Worm (Caenorhabditis elegans) whole organism, L1 larva: Measurements from ENCODE around the gene srh-19.

Experiments
- C16A3.4 ChIP-seq: fragments of 150-350 bp; optimal IDR thresholded peaks from 2 replicates; lab custom pipeline; 2014; ENCODE audit warnings: missing biosample characterization, missing genetic modification characterization
- C34B4.2 ChIP-seq: sonication (generic microtip); optimal IDR thresholded peaks from 2 replicates; lab custom pipeline; 2017; ENCODE audit warnings: mild to moderate bottlenecking, missing genetic modification characterization, missing compliant biosample characterization
- ceh-63 ChIP-seq: fragments of 200-800 bp; sonication (Bioruptor generic); optimal IDR thresholded peaks from 2 replicates; lab custom pipeline; 2018; ENCODE audit warnings: mild to moderate bottlenecking, missing genetic modification characterization, missing compliant biosample characterization
- ceh-8 ChIP-seq: fragments of 200-800 bp; sonication (Bioruptor generic); optimal IDR thresholded peaks from 2 replicates; lab custom pipeline; 2018; ENCODE audit warnings: mild to moderate bottlenecking, missing genetic modification characterization, moderate library complexity, missing compliant biosample characterization
- ceh-88 ChIP-seq: fragments of 200-800 bp; sonication (Bioruptor generic); IDR thresholded peaks from 2 replicates; pipeline ENCODE4 v1.3.6; 2022; ENCODE audit warnings: missing genetic modification characterization, missing compliant biosample characterization
- ceh-90 ChIP-seq: sonication (generic microtip); optimal IDR thresholded peaks from 2 replicates; lab custom pipeline; 2016; ENCODE audit warnings: missing genetic modification characterization, missing compliant biosample characterization
- dpl-1 ChIP-seq, 3 experiments: fragments of 150-350 bp in 2 of 3; sonication (generic microtip) in 1 of 3; optimal IDR thresholded peaks; 2 replicates each; lab custom pipeline; 2014 to 2017; ENCODE audit warnings: missing biosample characterization in 3 of 3, missing genetic modification characterization in 3 of 3, missing genetic modification reagents in 3 of 3
- dsc-1 ChIP-seq: sonication (generic microtip); optimal IDR thresholded peaks from 2 replicates; lab custom pipeline; 2016; ENCODE audit warnings: mild to moderate bottlenecking, missing genetic modification characterization, missing compliant biosample characterization
- efl-3 ChIP-seq: fragments of 200-800 bp; sonication (Bioruptor generic); optimal IDR thresholded peaks from 2 replicates; lab custom pipeline; 2018; ENCODE audit warnings: mild to moderate bottlenecking, missing genetic modification characterization, missing compliant biosample characterization
- egl-13 ChIP-seq: sonication (generic microtip); optimal IDR thresholded peaks from 2 replicates; lab custom pipeline; 2016; ENCODE audit warnings: missing genotype, missing genetic modification reagents, missing genetic modification characterization, missing compliant biosample characterization
- egl-27 ChIP-seq, 2 experiments: fragments of 150-350 bp in 1 of 2; sonication (generic microtip); optimal IDR thresholded peaks; 3 replicates each; lab custom pipeline; 2017 to 2018; ENCODE audit warnings: missing biosample characterization in 2 of 2, missing genetic modification characterization in 2 of 2, missing genetic modification reagents in 2 of 2
- elt-2 ChIP-seq: sonication (generic microtip); optimal IDR thresholded peaks from 2 replicates; lab custom pipeline; 2016; ENCODE audit warnings: missing genetic modification characterization, mild to moderate bottlenecking, inconsistent platforms, missing compliant biosample characterization, missing genetic modification reagents
- ets-5 ChIP-seq: fragments of 200-800 bp; sonication (Bioruptor generic); IDR thresholded peaks from 2 replicates; pipeline ENCODE4 v1.3.6; 2022; ENCODE audit warnings: missing genetic modification characterization, missing compliant biosample characterization
- fkh-8 ChIP-seq: sonication (generic microtip); optimal IDR thresholded peaks from 2 replicates; lab custom pipeline; 2016; ENCODE audit warnings: mild to moderate bottlenecking, missing genetic modification characterization, missing compliant biosample characterization
- fos-1 ChIP-seq: fragments of 150-350 bp; optimal IDR thresholded peaks from 2 replicates; lab custom pipeline; 2014; ENCODE audit warnings: missing biosample characterization, missing genetic modification characterization
- grh-1 ChIP-seq: fragments of 200-800 bp; sonication (Bioruptor generic); IDR thresholded peaks from 2 replicates; pipeline ENCODE4 v1.3.6; 2022; ENCODE audit warnings: missing genetic modification reagents, missing genetic modification characterization, missing compliant biosample characterization
- irx-1 ChIP-seq: sonication (generic microtip); optimal IDR thresholded peaks from 2 replicates; lab custom pipeline; 2016; ENCODE audit warnings: missing genetic modification characterization, missing compliant biosample characterization
- isw-1 ChIP-seq: fragments of 200-800 bp; sonication (Bioruptor generic); IDR thresholded peaks from 2 replicates; pipeline ENCODE4 v1.3.6; 2022; ENCODE audit warnings: missing genetic modification characterization, missing compliant biosample characterization
- lir-3 ChIP-seq: sonication (generic microtip); optimal IDR thresholded peaks from 2 replicates; lab custom pipeline; 2016; ENCODE audit warnings: mild to moderate bottlenecking, missing genetic modification characterization, moderate library complexity, missing compliant biosample characterization; ENCODE audit not compliant: poor library complexity
- mef-2 ChIP-seq: fragments of 150-350 bp; optimal IDR thresholded peaks from 2 replicates; lab custom pipeline; 2014; ENCODE audit warnings: missing biosample characterization, missing genetic modification characterization
- nhr-11 ChIP-seq: fragments of 150-350 bp; optimal IDR thresholded peaks from 2 replicates; lab custom pipeline; 2014; ENCODE audit warnings: missing biosample characterization, missing genetic modification characterization
- nhr-20 ChIP-seq: sonication (generic microtip); optimal IDR thresholded peaks from 2 replicates; lab custom pipeline; 2016; ENCODE audit warnings: mild to moderate bottlenecking, missing genetic modification characterization, missing compliant biosample characterization
- nhr-237 ChIP-seq: fragments of 150-350 bp; optimal IDR thresholded peaks from 2 replicates; lab custom pipeline; 2014; ENCODE audit warnings: missing biosample characterization, missing genetic modification characterization
- nhr-47 ChIP-seq: sonication (generic microtip); optimal IDR thresholded peaks from 2 replicates; lab custom pipeline; 2016; ENCODE audit warnings: mild to moderate bottlenecking, missing genetic modification characterization, moderate library complexity, missing compliant biosample characterization
- nhr-77 ChIP-seq: fragments of 150-350 bp; optimal IDR thresholded peaks from 2 replicates; lab custom pipeline; 2014; ENCODE audit warnings: missing biosample characterization, missing genetic modification characterization
- nhr-84 ChIP-seq: sonication (generic microtip); optimal IDR thresholded peaks from 2 replicates; lab custom pipeline; 2017; ENCODE audit warnings: missing biosample characterization, missing genetic modification characterization
- nhr-85 ChIP-seq: sonication (generic microtip); peaks from one replicate; lab custom pipeline; 2016; ENCODE audit warnings: missing genetic modification characterization, inconsistent platforms, missing compliant biosample characterization
- nhr-90 ChIP-seq: sonication (generic microtip); optimal IDR thresholded peaks from 2 replicates; lab custom pipeline; 2016; ENCODE audit warnings: mild to moderate bottlenecking, missing genetic modification characterization, missing compliant biosample characterization; ENCODE audit not compliant: poor library complexity
- pax-3 ChIP-seq: fragments of 200-800 bp; sonication (Bioruptor generic); optimal IDR thresholded peaks from 2 replicates; lab custom pipeline; 2018; ENCODE audit warnings: mild to moderate bottlenecking, missing genetic modification characterization, moderate library complexity, missing compliant biosample characterization
- pqm-1 ChIP-seq: sonication (generic microtip); optimal IDR thresholded peaks from 3 replicates; lab custom pipeline; 2017; ENCODE audit warnings: missing biosample characterization, missing genetic modification characterization
- rnt-1 ChIP-seq: sonication (generic microtip); optimal IDR thresholded peaks from 2 replicates; lab custom pipeline; 2016; ENCODE audit warnings: mild to moderate bottlenecking, missing genetic modification characterization, moderate library complexity, missing compliant biosample characterization
- tlp-1 ChIP-seq: fragments of 150-350 bp; optimal IDR thresholded peaks from 2 replicates; lab custom pipeline; 2014; ENCODE audit warnings: missing biosample characterization, missing genetic modification characterization
- unc-62 ChIP-seq: fragments of 150-350 bp; optimal IDR thresholded peaks from 2 replicates; lab custom pipeline; 2014; ENCODE audit warnings: missing biosample characterization, missing genetic modification reagents, missing genetic modification characterization
- zag-1 ChIP-seq: fragments of 150-350 bp; optimal IDR thresholded peaks from 2 replicates; lab custom pipeline; 2014; ENCODE audit warnings: missing biosample characterization, missing genetic modification characterization
- zip-4 ChIP-seq: fragments of 200-800 bp; sonication (Bioruptor generic); optimal IDR thresholded peaks from 2 replicates; lab custom pipeline; 2018; ENCODE audit warnings: mild to moderate bottlenecking, missing genetic modification characterization, moderate library complexity, missing compliant biosample characterization
- ztf-11 ChIP-seq, 2 experiments: sonication (generic microtip); optimal IDR thresholded peaks; 2 replicates each; lab custom pipeline; 2016 to 2017; ENCODE audit warnings: missing genetic modification characterization in 2 of 2, missing biosample characterization in 1 of 2, missing compliant biosample characterization in 1 of 2

Gene srh-19

DNA sequence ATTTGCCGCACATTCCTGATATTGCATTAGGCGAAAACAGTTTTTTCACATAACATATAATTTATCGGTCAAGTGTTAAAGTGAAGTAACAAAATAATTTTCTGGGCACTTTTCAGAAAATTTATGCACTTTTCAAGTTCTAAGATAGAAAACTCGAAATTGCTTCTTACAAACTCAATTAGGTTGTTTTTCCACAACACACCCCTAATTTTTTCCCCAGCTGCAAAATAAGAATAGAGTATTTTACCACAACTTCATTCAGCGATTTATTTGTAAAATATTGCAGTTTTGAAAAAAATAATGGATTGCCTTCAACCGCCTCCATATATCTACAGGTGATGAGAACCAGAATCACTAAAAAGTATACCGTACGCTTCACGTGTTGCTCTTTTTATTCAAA is at the start of gene srh-19:
TSS of gene srh-19 (plus strand) at position 301 of the 400 bp plus-strand sequence.
- TF ChIP-seq ceh-88 (GFP tag; lab: Robert Waterston, UW) (no peak), pax-3 (tag; lab: Kevin White, UChicago) (no peak), grh-1 (GFP tag; lab: Robert Waterston, UW) (no peak), ceh-90 (no peak), nhr-47 (tag; lab: Kevin White, UChicago) (no peak), ets-5 (GFP tag; lab: Robert Waterston, UW) (no peak), nhr-20 (no peak), egl-27 (tag; optimal IDR thresholded peaks at IDR 0.05; lab: Kevin White, UChicago) (no peak), dpl-1 (GFP tag; optimal IDR thresholded peaks at IDR 0.05; lab: Kevin White, UChicago) (no peak), efl-3 (GFP tag; lab: Kevin White, UChicago) (no peak), fos-1 (tag; lab: Kevin White, UChicago) (no peak), mef-2 (no peak), dsc-1 (tag; lab: Kevin White, UChicago) (no peak), nhr-90 (tag; lab: Kevin White, UChicago) (no peak), pqm-1 (tag; lab: Kevin White, UChicago) (no peak)

DNA sequence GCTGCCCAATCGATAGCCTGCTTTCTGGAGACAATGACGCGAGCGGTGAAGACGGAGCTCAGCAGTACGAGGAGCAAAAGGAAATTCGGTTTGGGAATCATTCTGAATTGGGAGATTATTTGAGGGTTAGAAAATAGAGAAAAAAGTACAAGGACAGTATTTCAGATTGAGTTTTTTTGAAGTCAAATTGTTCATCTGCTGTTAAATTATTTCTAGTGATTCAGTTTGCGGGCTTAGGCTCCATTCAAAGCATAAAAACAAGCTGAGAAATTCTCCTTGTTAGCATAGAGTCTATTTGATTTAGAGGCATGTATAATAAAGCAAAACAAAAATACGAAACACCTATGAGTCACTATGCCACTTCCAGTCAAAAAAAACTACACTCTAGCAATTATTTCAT is 45.5 kb upstream of the srh-19 start, which contains the start of gene dgn-2:
TSS of gene dgn-2 (minus strand) at position 101 of the 400 bp plus-strand sequence.
- TF ChIP-seq nhr-237 (tag; lab: Kevin White, UChicago) (no peak), nhr-11 (no peak), dsc-1 (tag; lab: Kevin White, UChicago) (no peak), isw-1 (no peak), nhr-84 (tag; lab: Kevin White, UChicago) (no peak), fos-1 (tag; lab: Kevin White, UChicago) (no peak), zag-1 (tag; lab: Kevin White, UChicago) (no peak), zip-4 (no peak), C16A3.4 (tag; lab: Kevin White, UChicago) (no peak)
- TF ChIP-seq, all 84 proteins: peak for 0

DNA sequence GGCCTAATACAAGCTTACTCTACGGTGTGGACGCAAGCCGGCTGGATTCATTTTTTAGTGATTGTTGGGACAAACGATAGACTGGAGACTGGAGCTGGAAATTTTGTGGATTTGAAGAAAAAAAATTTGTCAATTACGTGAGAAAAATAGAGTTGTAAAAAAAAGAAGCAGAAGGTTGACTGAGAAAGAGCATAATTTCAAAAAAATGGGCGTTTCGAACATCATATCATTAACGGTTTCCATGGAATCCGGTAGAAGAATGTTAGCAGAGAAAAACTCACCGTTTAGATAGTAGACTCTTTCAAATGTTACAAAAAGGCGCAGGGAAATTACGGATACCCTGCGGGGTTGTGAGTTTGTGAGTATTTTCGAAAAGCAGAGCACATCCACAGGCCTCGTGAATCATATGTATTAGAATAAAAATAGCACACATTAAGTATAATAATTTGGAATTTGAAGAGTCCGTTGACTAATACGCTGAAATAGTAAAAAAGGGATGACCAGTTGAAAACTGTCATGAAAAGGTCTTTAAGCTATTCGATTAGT is 42.1 kb upstream of the srh-19 start, which contains the start of gene F56C3.7:
TSS of gene F56C3.7 (minus strand) at position 51 of the 546 bp plus-strand sequence.
- TF ChIP-seq dsc-1 (tag; lab: Kevin White, UChicago) (peak; percentile 51), pqm-1 (tag; lab: Kevin White, UChicago) (no peak)

DNA sequence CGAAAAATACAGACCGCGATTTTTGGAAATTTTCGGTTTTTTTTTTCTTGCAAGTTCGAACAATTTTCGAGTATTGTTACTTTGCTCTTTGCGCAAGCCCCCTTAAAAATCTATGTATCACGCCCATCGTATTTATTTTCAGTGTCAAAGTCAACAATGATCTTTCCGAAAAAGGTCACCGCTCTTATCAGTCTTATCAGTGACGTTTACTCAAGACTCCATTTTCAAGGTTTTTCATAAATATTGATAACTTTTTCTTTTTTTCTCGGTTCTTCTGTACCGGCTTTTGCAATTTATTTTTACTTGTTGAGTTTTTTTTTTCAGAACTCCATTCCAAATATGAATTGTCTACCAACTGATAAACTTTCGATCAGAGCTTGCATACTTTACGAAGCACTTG is 41.3 kb upstream of the srh-19 start, which contains the start of gene fbxa-190:
TSS of gene fbxa-190 (plus strand) at position 325 of the 400 bp plus-strand sequence.
- TF ChIP-seq pqm-1 (tag; lab: Kevin White, UChicago) (no peak), elt-2 (tag; lab: Kevin White, UChicago) (peak; percentile 32)
- TF ChIP-seq, all 84 proteins: peak for 1

ce11 chrX:1372464-1372863 is 40.5 kb upstream of the srh-19 start:
- TF ChIP-seq zag-1 (tag; lab: Kevin White, UChicago) (no peak), nhr-77 (tag; lab: Kevin White, UChicago) (no peak), egl-27 (tag; optimal IDR thresholded peaks at IDR 0.05; lab: Kevin White, UChicago) (no peak), ceh-88 (GFP tag; lab: Robert Waterston, UW) (no peak), fkh-8 (tag; lab: Kevin White, UChicago) (no peak), ztf-11 (tag; optimal IDR thresholded peaks at IDR 0.05; lab: Kevin White, UChicago) (no peak), nhr-85 (tag; lab: Kevin White, UChicago) (no peak), ceh-8 (GFP tag; lab: Kevin White, UChicago) (no peak), nhr-11 (no peak), egl-13 (tag; lab: Kevin White, UChicago) (no peak), pax-3 (tag; lab: Kevin White, UChicago) (no peak), C34B4.2 (tag; lab: Kevin White, UChicago) (no peak), unc-62 (no peak), zip-4 (no peak), irx-1 (tag; lab: Kevin White, UChicago) (no peak), ceh-63 (GFP tag; lab: Kevin White, UChicago) (no peak), rnt-1 (tag; lab: Kevin White, UChicago) (no peak), C16A3.4 (tag; lab: Kevin White, UChicago) (no peak), lir-3 (tag; lab: Kevin White, UChicago) (no peak), tlp-1 (tag; lab: Kevin White, UChicago) (no peak)
